Fruit fly (Drosophila melanogaster): ENCODE measurements around the gene CAH8.

DNA sequence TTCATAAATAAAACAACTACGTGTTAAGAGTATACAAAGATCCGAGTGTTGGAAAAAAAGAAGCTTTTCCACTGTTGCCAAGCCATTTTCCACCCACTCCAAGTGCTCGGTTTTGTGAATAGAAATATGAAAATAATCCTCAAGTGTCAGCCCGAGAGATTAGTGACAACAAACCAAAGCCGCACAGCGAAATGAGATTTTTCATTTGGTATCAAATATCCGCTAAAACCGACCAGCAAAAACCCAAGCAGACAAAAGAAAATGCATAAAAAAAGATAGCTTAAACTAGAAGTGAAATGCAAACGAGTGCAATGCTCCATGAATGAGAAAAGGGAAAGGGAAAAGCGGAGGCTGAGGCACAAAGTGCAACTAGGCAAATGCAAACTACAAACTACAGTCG, 38.1 kb downstream of the CAH8 start, which contains the start of gene rdhB:
- TF ChIP-seq OdsH (GFP tag; optimal IDR thresholded peaks at IDR 0.05) (no peak), CG8119 (GFP tag; IDR thresholded peaks at IDR 0.05) (no peak), CG11902 (GFP tag; optimal IDR thresholded peaks at IDR 0.05) (no peak), Hr39 (GFP tag; optimal IDR thresholded peaks at IDR 0.05) (no peak), CG31627 (GFP tag; optimal IDR thresholded peaks at IDR 0.05) (no peak), Sox102F (GFP tag; optimal IDR thresholded peaks at IDR 0.05) (no peak), spab (GFP tag; optimal IDR thresholded peaks at IDR 0.05) (no peak), Smox (GFP tag; optimal IDR thresholded peaks at IDR 0.05) (no peak), eg (GFP tag; IDR thresholded peaks at IDR 0.05) (no peak), acj6 (GFP tag; optimal IDR thresholded peaks at IDR 0.05) (no peak), dac (GFP tag; optimal IDR thresholded peaks at IDR 0.05) (no peak), CG6276 (GFP tag; optimal IDR thresholded peaks at IDR 0.05) (no peak)

Measured in whole organism, prepupa.